Worm (Caenorhabditis elegans) whole organism, late embryonic: ENCODE measurements around the gene mrpl-18.

ENCODE experiments used
- C38D4.7 ChIP-seq: fragments of 200-800 bp; sonication (Bioruptor generic); optimal IDR thresholded peaks from 2 replicates; lab custom pipeline; 2018; ENCODE audit warnings: mild to moderate bottlenecking, missing genetic modification characterization, moderate library complexity, missing compliant biosample characterization
- K09A11.1 ChIP-seq: sonication (generic microtip); optimal IDR thresholded peaks from 2 replicates; lab custom pipeline; 2017; ENCODE audit warnings: antibody characterized with exemption, mild to moderate bottlenecking, missing genetic modification characterization, missing compliant biosample characterization; ENCODE audit not compliant: insufficient read depth
- ceh-9 ChIP-seq: sonication (generic microtip); optimal IDR thresholded peaks from 2 replicates; lab custom pipeline; 2016; ENCODE audit warnings: mild to moderate bottlenecking, missing genetic modification characterization, inconsistent platforms, missing compliant biosample characterization
- fax-1 ChIP-seq: sonication (generic microtip); optimal IDR thresholded peaks from 2 replicates; lab custom pipeline; 2016; ENCODE audit warnings: missing genotype, missing genetic modification characterization, missing compliant biosample characterization
- hlh-30 ChIP-seq: sonication (generic microtip); optimal IDR thresholded peaks from 2 replicates; lab custom pipeline; 2017; ENCODE audit warnings: antibody characterized with exemption, missing genetic modification characterization, missing compliant biosample characterization; ENCODE audit not compliant: insufficient read depth
- nfya-1 ChIP-seq: sonication (generic microtip); optimal IDR thresholded peaks from 2 replicates; lab custom pipeline; 2017; ENCODE audit warnings: missing genetic modification characterization, mild to moderate bottlenecking, missing compliant biosample characterization, antibody characterized with exemption, moderate library complexity
- pag-3 ChIP-seq: sonication (generic microtip); optimal IDR thresholded peaks from 2 replicates; lab custom pipeline; 2016; ENCODE audit warnings: missing compliant biosample characterization, missing genetic modification characterization, borderline replicate concordance
- pha-4 ChIP-seq: fragments of 150-350 bp; optimal IDR thresholded peaks from 2 replicates; lab custom pipeline; 2018; ENCODE audit warnings: missing biosample characterization, missing genetic modification reagents, missing genetic modification characterization
- pqm-1 ChIP-seq: sonication (generic microtip); optimal IDR thresholded peaks from 2 replicates; lab custom pipeline; 2016; ENCODE audit warnings: missing genetic modification characterization, missing compliant biosample characterization
- sox-2 ChIP-seq: fragments of 200-800 bp; sonication (Bioruptor generic); IDR thresholded peaks from 2 replicates; pipeline ENCODE4 v1.3.6; 2022; ENCODE audit warnings: missing genetic modification reagents, missing genetic modification characterization, missing compliant biosample characterization

ce11 chrIII:8121132-8121531 lies 23.7 kb upstream of the mrpl-18 start, which contains the start of gene gei-8:
- TF ChIP-seq K09A11.1 = no peak
- no peak for TF ChIP-seq ceh-9 (tag; lab: Kevin White, UChicago)
- TF ChIP-seq nfya-1 (tag; lab: Kevin White, UChicago) = no peak
- TF ChIP-seq pha-4 = no peak
- TF ChIP-seq sox-2 = no peak
- no peak for TF ChIP-seq C38D4.7 (GFP tag; lab: Kevin White, UChicago)
- no peak for TF ChIP-seq hlh-30 (tag; lab: Kevin White, UChicago)
- no peak for TF ChIP-seq pqm-1
- TF ChIP-seq pag-3 = no peak
- no peak for TF ChIP-seq fax-1 (tag; lab: Kevin White, UChicago)
